Worm (Caenorhabditis elegans) whole organism, L4 larva: Measurements from ENCODE around the gene ect-2.

ENCODE experiments used
- F10B5.3 ChIP-seq: sonication (generic microtip); optimal IDR thresholded peaks from 2 replicates; lab custom pipeline; 2016; ENCODE audit warnings: mild to moderate bottlenecking, missing genetic modification characterization, missing compliant biosample characterization
- F37D6.2 ChIP-seq: sonication (generic microtip); optimal IDR thresholded peaks from 2 replicates; lab custom pipeline; 2016; ENCODE audit warnings: mild to moderate bottlenecking, missing genetic modification characterization, missing compliant biosample characterization
- F44E2.7 ChIP-seq: fragments of 200-800 bp; sonication (Bioruptor generic); IDR thresholded peaks from 2 replicates; pipeline ENCODE4 v2.1.2; 2022; ENCODE audit warnings: missing genetic modification characterization, missing compliant biosample characterization
- R02D3.7 ChIP-seq: fragments of 150-350 bp; sonication (generic microtip); optimal IDR thresholded peaks from 3 replicates; lab custom pipeline; 2014; ENCODE audit warnings: missing biosample characterization, missing genetic modification characterization
- T26A8.4 ChIP-seq: fragments of 200-800 bp; sonication (Bioruptor generic); IDR thresholded peaks from 2 replicates; pipeline ENCODE4 v1.3.6; 2022; ENCODE audit warnings: missing genetic modification characterization, missing compliant biosample characterization
- Y5F2A.4 ChIP-seq: fragments of 200-800 bp; sonication (Bioruptor generic); optimal IDR thresholded peaks from 2 replicates; lab custom pipeline; 2018; ENCODE audit warnings: mild to moderate bottlenecking, missing genetic modification characterization, missing compliant biosample characterization
- aha-1 ChIP-seq: fragments of 150-350 bp; peaks from one replicate; lab custom pipeline; 2014; ENCODE audit warnings: missing biosample characterization, missing genetic modification characterization
- aly-2 ChIP-seq: sonication (generic microtip); optimal IDR thresholded peaks from 2 replicates; lab custom pipeline; 2018; ENCODE audit warnings: missing biosample characterization, missing genetic modification characterization
- ama-1 ChIP-seq: fragments of 150-350 bp; optimal IDR thresholded peaks from 2 replicates; lab custom pipeline; 2014; ENCODE audit warnings: inconsistent platforms, mixed read lengths
- ceh-20 ChIP-seq: fragments of 200-800 bp; sonication (Bioruptor generic); IDR thresholded peaks from 2 replicates; pipeline ENCODE4 v1.3.6; 2022; ENCODE audit warnings: missing genetic modification reagents, missing genetic modification characterization, missing compliant biosample characterization
- ceh-28 ChIP-seq: fragments of 150-350 bp; optimal IDR thresholded peaks from 2 replicates; lab custom pipeline; 2014; ENCODE audit warnings: missing biosample characterization, missing genetic modification reagents, missing genetic modification characterization
- ces-1 ChIP-seq: fragments of 150-350 bp; sonication (generic microtip); optimal IDR thresholded peaks from 4 replicates; lab custom pipeline; 2014; ENCODE audit warnings: missing biosample characterization, missing genetic modification reagents, missing genetic modification characterization
- ctbp-1 ChIP-seq: fragments of 200-800 bp; sonication (Bioruptor generic); IDR thresholded peaks from 2 replicates; pipeline ENCODE4 v1.3.6; 2022; ENCODE audit warnings: missing genetic modification reagents, missing genetic modification characterization, missing compliant biosample characterization
- daf-19 ChIP-seq: fragments of 200-800 bp; sonication (Bioruptor generic); conservative IDR thresholded peaks from 2 replicates; pipeline ENCODE4 v1.3.6; 2022; ENCODE audit warnings: missing genetic modification characterization, missing compliant biosample characterization
- dmd-8 ChIP-seq: fragments of 200-800 bp; sonication (Bioruptor generic); IDR thresholded peaks from 2 replicates; pipeline ENCODE4 v1.3.6; 2022; ENCODE audit warnings: missing genetic modification characterization, missing compliant biosample characterization
- hif-1 ChIP-seq, 2 experiments: sonication (generic microtip); optimal IDR thresholded peaks; 2 replicates each; lab custom pipeline; 2016 to 2017; ENCODE audit warnings: missing compliant biosample characterization in 2 of 2, missing genetic modification characterization in 2 of 2, missing genetic modification reagents in 2 of 2, missing genotype in 2 of 2, mild to moderate bottlenecking in 1 of 2
- hmg-1.1 ChIP-seq: fragments of 200-800 bp; sonication (Bioruptor generic); IDR thresholded peaks from 2 replicates; pipeline ENCODE4 v1.3.6; 2022; ENCODE audit warnings: missing genetic modification reagents, missing genetic modification characterization, missing compliant biosample characterization
- jun-1 ChIP-seq: fragments of 150-350 bp; optimal IDR thresholded peaks from 2 replicates; lab custom pipeline; 2014; ENCODE audit warnings: missing biosample characterization, missing genetic modification reagents, missing genetic modification characterization
- lim-7 ChIP-seq: fragments of 200-800 bp; sonication (Bioruptor generic); IDR thresholded peaks from 2 replicates; pipeline ENCODE4 v1.3.6; 2022; ENCODE audit warnings: missing genetic modification characterization, missing compliant biosample characterization
- lin-1 ChIP-seq: fragments of 200-800 bp; sonication (Bioruptor generic); IDR thresholded peaks from 2 replicates; pipeline ENCODE4 v1.3.6; 2022; ENCODE audit warnings: missing genetic modification reagents, missing genetic modification characterization, missing compliant biosample characterization
- lin-15B ChIP-seq: fragments of 150-350 bp; sonication (generic microtip); optimal IDR thresholded peaks from 3 replicates; lab custom pipeline; 2014; ENCODE audit warnings: missing biosample characterization, missing genetic modification characterization
- lin-38 ChIP-seq: fragments of 200-800 bp; sonication (Bioruptor generic); IDR thresholded peaks from 2 replicates; pipeline ENCODE4 v1.3.6; 2022; ENCODE audit warnings: missing genetic modification reagents, missing genetic modification characterization, missing compliant biosample characterization
- lsy-2 ChIP-seq, 2 experiments: fragments of 150-350 bp in 1 of 2; sonication (generic microtip) in 1 of 2; optimal IDR thresholded peaks; 2 replicates each; lab custom pipeline; 2014 to 2017; ENCODE audit warnings: missing biosample characterization in 2 of 2, missing genetic modification characterization in 2 of 2
- madf-5 ChIP-seq, 2 experiments: fragments of 200-800 bp; sonication (Bioruptor generic); IDR thresholded peaks; 2 replicates each; pipeline ENCODE4 v1.3.6; 2022; ENCODE audit warnings: missing compliant biosample characterization in 2 of 2, missing genetic modification characterization in 2 of 2
- madf-9 ChIP-seq: fragments of 200-800 bp; sonication (Bioruptor generic); conservative IDR thresholded peaks from 2 replicates; pipeline ENCODE4 v1.3.6; 2022; ENCODE audit warnings: missing genetic modification reagents, missing genetic modification characterization, missing compliant biosample characterization
- mdl-1 ChIP-seq, 2 experiments: fragments of 150-350 bp in 1 of 2; sonication (generic microtip) in 1 of 2; optimal IDR thresholded peaks; 2 replicates each; lab custom pipeline; 2014 to 2017; ENCODE audit warnings: missing biosample characterization in 2 of 2, missing genetic modification characterization in 2 of 2
- mdt-29 ChIP-seq: fragments of 200-800 bp; sonication (Bioruptor generic); IDR thresholded peaks from 2 replicates; pipeline ENCODE4 v1.3.6; 2022; ENCODE audit warnings: missing genetic modification reagents, missing genetic modification characterization, missing compliant biosample characterization
- mep-1 ChIP-seq: fragments of 150-350 bp; sonication (generic microtip); optimal IDR thresholded peaks from 3 replicates; lab custom pipeline; 2014; ENCODE audit warnings: missing biosample characterization, missing genetic modification characterization
- mes-2 ChIP-seq: sonication (generic microtip); optimal IDR thresholded peaks from 2 replicates; lab custom pipeline; 2016; ENCODE audit warnings: missing genotype, mild to moderate bottlenecking, missing genetic modification characterization, missing compliant biosample characterization; ENCODE audit not compliant: poor library complexity, severe bottlenecking
- mxl-2 ChIP-seq: fragments of 200-800 bp; sonication (Bioruptor generic); conservative IDR thresholded peaks from 2 replicates; pipeline ENCODE4 v1.3.6; 2022; ENCODE audit warnings: missing genetic modification reagents, missing genetic modification characterization, missing compliant biosample characterization
- mxl-3 ChIP-seq: fragments of 200-800 bp; sonication (Bioruptor generic); optimal IDR thresholded peaks from 2 replicates; lab custom pipeline; 2018; ENCODE audit warnings: mild to moderate bottlenecking, missing genetic modification characterization, missing compliant biosample characterization
- nhr-111 ChIP-seq: fragments of 200-800 bp; sonication (Bioruptor generic); optimal IDR thresholded peaks from 2 replicates; lab custom pipeline; 2018; ENCODE audit warnings: mild to moderate bottlenecking, missing genetic modification characterization, missing compliant biosample characterization
- nhr-42 ChIP-seq: fragments of 200-800 bp; sonication (Bioruptor generic); IDR thresholded peaks from 2 replicates; pipeline ENCODE4 v1.3.6; 2022; ENCODE audit warnings: missing genetic modification characterization, missing compliant biosample characterization
- nhr-48 ChIP-seq: sonication (generic microtip); optimal IDR thresholded peaks from 2 replicates; lab custom pipeline; 2016; ENCODE audit warnings: mild to moderate bottlenecking, missing genetic modification characterization, missing compliant biosample characterization
- nhr-6 ChIP-seq: fragments of 150-350 bp; optimal IDR thresholded peaks from 2 replicates; lab custom pipeline; 2014; ENCODE audit warnings: missing biosample characterization, missing genetic modification characterization
- pqm-1 ChIP-seq: sonication (generic microtip); optimal IDR thresholded peaks from 2 replicates; lab custom pipeline; 2017; ENCODE audit warnings: missing biosample characterization, missing genetic modification characterization
- sdz-12 ChIP-seq: fragments of 200-800 bp; sonication (Bioruptor generic); optimal IDR thresholded peaks from 2 replicates; lab custom pipeline; 2018; ENCODE audit warnings: mild to moderate bottlenecking, missing genetic modification characterization, missing compliant biosample characterization
- skn-1 ChIP-seq: fragments of 150-350 bp; optimal IDR thresholded peaks from 2 replicates; lab custom pipeline; 2014; ENCODE audit warnings: missing biosample characterization, missing genetic modification characterization
- spr-1 ChIP-seq: sonication (generic microtip); optimal IDR thresholded peaks from 2 replicates; lab custom pipeline; 2016; ENCODE audit warnings: mild to moderate bottlenecking, missing genetic modification characterization, missing compliant biosample characterization
- tag-97 ChIP-seq: fragments of 200-800 bp; sonication (Bioruptor generic); IDR thresholded peaks from 2 replicates; pipeline ENCODE4 v1.3.6; 2022; ENCODE audit warnings: missing genetic modification characterization, missing compliant biosample characterization
- tra-1 ChIP-seq: fragments of 200-800 bp; sonication (Bioruptor generic); IDR thresholded peaks from 2 replicates; pipeline ENCODE4 v1.3.6; 2022; ENCODE audit warnings: missing genetic modification reagents, missing genetic modification characterization, missing compliant biosample characterization
- unc-39 ChIP-seq: sonication (generic microtip); optimal IDR thresholded peaks from 2 replicates; lab custom pipeline; 2017; ENCODE audit warnings: missing biosample characterization, missing genetic modification characterization
- unc-62 ChIP-seq, 3 experiments: fragments of 150-350 bp in 1 of 3; sonication (generic microtip); optimal IDR thresholded peaks in 2 of 3; peaks in 1 of 3; 1 replicate in 1 of 3; 2 replicates in 2 of 3; lab custom pipeline; 2014 to 2017; ENCODE audit warnings: missing biosample characterization in 3 of 3, missing genetic modification characterization in 3 of 3, missing genetic modification reagents in 3 of 3, missing genotype in 1 of 3
- vab-7 ChIP-seq: fragments of 200-800 bp; sonication (Bioruptor generic); IDR thresholded peaks from 2 replicates; pipeline ENCODE4 v1.3.6; 2022; ENCODE audit warnings: missing genetic modification reagents, missing genetic modification characterization, missing compliant biosample characterization
- zip-2 ChIP-seq: fragments of 150-350 bp; optimal IDR thresholded peaks from 2 replicates; lab custom pipeline; 2014; ENCODE audit warnings: missing biosample characterization, missing genetic modification characterization
- ztf-11 ChIP-seq: fragments of 150-350 bp; optimal IDR thresholded peaks from 2 replicates; lab custom pipeline; 2014; ENCODE audit warnings: missing biosample characterization, missing genetic modification characterization
- ztf-7 ChIP-seq: fragments of 150-350 bp; optimal IDR thresholded peaks from 2 replicates; lab custom pipeline; 2014; ENCODE audit warnings: missing biosample characterization, missing genetic modification characterization

Gene ect-2

ce11 chrII:10792611-10793010 is 8.8 kb upstream of the ect-2 start:
- TF ChIP-seq unc-62 (GFP tag; optimal IDR thresholded peaks at IDR 0.05 in 1 of 2; lab: Kevin White, UChicago) (peak in 1 of 2 experiments; percentile 96), unc-62 (tag; optimal IDR thresholded peaks at IDR 0.05; lab: Kevin White, UChicago) (no peak), tag-97 (GFP tag; lab: Robert Waterston, UW) (no peak)

DNA sequence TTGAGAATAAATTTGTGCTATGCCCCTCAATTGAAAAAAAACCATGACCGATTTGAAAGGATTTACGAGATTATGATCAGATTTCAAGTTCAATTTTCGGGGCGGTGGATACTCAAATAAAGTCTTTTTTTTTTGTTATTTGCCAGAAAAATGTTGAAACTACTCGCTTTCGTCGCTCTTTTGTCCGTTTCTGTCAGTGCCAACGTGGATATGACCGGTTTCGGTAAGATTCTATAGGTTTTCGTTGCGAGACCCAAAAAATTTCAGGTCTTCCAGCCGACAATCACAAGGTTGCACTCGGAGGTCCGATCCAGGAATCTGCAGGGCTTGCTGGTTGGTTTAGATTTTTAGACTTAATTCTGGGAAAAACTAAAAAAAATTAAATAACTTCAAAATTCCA is 3.5 kb upstream of the ect-2 start, which contains the start of gene tag-209:
Gene tag-209, plus strand, starts transcription at position 73 of the 400 bp plus-strand sequence.
- TF ChIP-seq tag-97 (GFP tag; lab: Robert Waterston, UW): no peak
- TF ChIP-seq lin-38: 0 out of 2 replicates have a peak, but pooled peaks have one; percentile 15

ce11 chrII:10784780-10785463 is 1.2 kb upstream of the ect-2 start, which contains the start of gene cdl-1:
Gene cdl-1 (plus strand): TSS chrII:10785452.
- TF ChIP-seq madf-5 (GFP tag; IDR thresholded peaks at IDR 0.05; lab: Robert Waterston, UW) (no peak), ceh-20 (no peak), lim-7 (GFP tag; lab: Robert Waterston, UW) (no peak), lin-1 (GFP tag; lab: Robert Waterston, UW) (0 out of 2 replicates have a peak, but pooled peaks have one; percentile 29), dmd-8 (GFP tag; lab: Robert Waterston, UW) (no peak), nhr-6 (tag; lab: Kevin White, UChicago) (no peak), hmg-1.1 (no peak), aly-2 (tag; lab: Kevin White, UChicago) (no peak), mdl-1 (tag; optimal IDR thresholded peaks at IDR 0.05; lab: Kevin White, UChicago) (no peak), F10B5.3 (no peak), lin-15B (tag; lab: Kevin White, UChicago) (no peak), spr-1 (tag; lab: Kevin White, UChicago) (no peak), pqm-1 (tag; lab: Kevin White, UChicago) (peak; percentile 2), F37D6.2 (tag; lab: Kevin White, UChicago) (no peak), skn-1 (tag; lab: Kevin White, UChicago) (no peak), ces-1 (GFP tag; lab: Kevin White, UChicago) (no peak), madf-9 (GFP tag; lab: Robert Waterston, UW) (no peak), lsy-2 (tag; optimal IDR thresholded peaks at IDR 0.05; lab: Kevin White, UChicago) (peak in 1 of 2 experiments; percentile 84), ama-1 (no peak), F44E2.7 (GFP tag; lab: Robert Waterston, UW) (no peak), ceh-28 (tag; lab: Kevin White, UChicago) (no peak), Y5F2A.4 (GFP tag; lab: Kevin White, UChicago) (no peak), daf-19 (GFP tag; lab: Robert Waterston, UW) (no peak), mep-1 (tag; lab: Kevin White, UChicago) (peak; percentile 55), mxl-2 (GFP tag; lab: Robert Waterston, UW) (no peak), hif-1 (tag; optimal IDR thresholded peaks at IDR 0.05; lab: Kevin White, UChicago) (no peak), ctbp-1 (GFP tag; lab: Robert Waterston, UW) (no peak), sdz-12 (no peak), R02D3.7 (tag; lab: Kevin White, UChicago) (no peak), tra-1 (GFP tag; lab: Robert Waterston, UW) (no peak), jun-1 (tag; lab: Kevin White, UChicago) (no peak), unc-39 (tag; lab: Kevin White, UChicago) (no peak), mdt-29 (GFP tag; lab: Robert Waterston, UW) (no peak), mes-2 (tag; lab: Kevin White, UChicago) (peak; percentile 84), nhr-48 (tag; lab: Kevin White, UChicago) (no peak), zip-2 (no peak), aha-1 (tag; lab: Kevin White, UChicago) (peak; percentile 24), nhr-111 (GFP tag; lab: Kevin White, UChicago) (no peak), ztf-11 (tag; lab: Kevin White, UChicago) (no peak), mxl-3 (GFP tag; lab: Kevin White, UChicago) (no peak), T26A8.4 (GFP tag; lab: Robert Waterston, UW) (peak; percentile 39; the same call in 1 of the 2 replicates), vab-7 (GFP tag; lab: Robert Waterston, UW) (no peak), nhr-42 (GFP tag; lab: Robert Waterston, UW) (no peak), ztf-7 (tag; lab: Kevin White, UChicago) (no peak)
